Fruit fly (Drosophila melanogaster) whole organism, embryonic: Measurements from ENCODE around the gene Hsp67Ba.
A peak's percentile ranks its signal among the peaks of the same experiment; 100 is the strongest.

Experiments used
- Adf1 ChIP-seq: fragments of 200-800 bp; sonication (Bioruptor generic); IDR thresholded peaks from 2 replicates; pipeline ENCODE4 v1.3.6; 2022; ENCODE audit warnings: missing biosample characterization, missing genetic modification characterization
- BtbVII ChIP-seq: fragments of 200-800 bp; sonication (Bioruptor generic); optimal IDR thresholded peaks from 3 replicates; lab custom pipeline; 2017; ENCODE audit warnings: missing biosample characterization, mild to moderate bottlenecking, missing genetic modification characterization
- CG10366 ChIP-seq: fragments of 200-800 bp; sonication (Bioruptor generic); IDR thresholded peaks from 2 replicates; pipeline ENCODE4 v1.3.6; 2022; ENCODE audit warnings: missing biosample characterization, missing genetic modification characterization
- CG13424 ChIP-seq: fragments of 200-800 bp; sonication (Bioruptor generic); optimal IDR thresholded peaks from 2 replicates; lab custom pipeline; 2019; ENCODE audit warnings: missing biosample characterization, mild to moderate bottlenecking, missing genetic modification characterization, moderate library complexity
- CG15514 ChIP-seq: fragments of 200-800 bp; sonication (Bioruptor generic); optimal IDR thresholded peaks from 3 replicates; lab custom pipeline; 2017; ENCODE audit warnings: missing biosample characterization, missing genetic modification characterization, mild to moderate bottlenecking, moderate library complexity, missing genetic modification reagents
- CG16863 ChIP-seq: fragments of 200-800 bp; sonication (Bioruptor generic); optimal IDR thresholded peaks from 3 replicates; lab custom pipeline; 2016; ENCODE audit warnings: missing biosample characterization, missing genetic modification characterization
- CG17186 ChIP-seq: fragments of 200-800 bp; sonication (Bioruptor generic); optimal IDR thresholded peaks from 3 replicates; lab custom pipeline; 2017; ENCODE audit warnings: missing biosample characterization, missing genetic modification reagents, missing genetic modification characterization
- CG17385 ChIP-seq: fragments of 200-800 bp; sonication (Bioruptor generic); optimal IDR thresholded peaks from 3 replicates; lab custom pipeline; 2018; ENCODE audit warnings: missing biosample characterization, mild to moderate bottlenecking, missing genetic modification characterization
- CG2678 ChIP-seq: fragments of 200-800 bp; sonication (Bioruptor generic); optimal IDR thresholded peaks from 3 replicates; lab custom pipeline; 2019; ENCODE audit warnings: missing biosample characterization, mild to moderate bottlenecking, missing genetic modification characterization, moderate library complexity
- CG30403 ChIP-seq: fragments of 200-800 bp; sonication (Bioruptor generic); optimal IDR thresholded peaks from 3 replicates; lab custom pipeline; 2016; ENCODE audit warnings: missing biosample characterization, missing genetic modification characterization
- CG3163 ChIP-seq: fragments of 200-800 bp; sonication (Bioruptor generic); optimal IDR thresholded peaks from 3 replicates; lab custom pipeline; 2016; ENCODE audit warnings: missing biosample characterization, missing genetic modification characterization
- CG3838 ChIP-seq: fragments of 200-800 bp; sonication (Bioruptor generic); optimal IDR thresholded peaks from 3 replicates; lab custom pipeline; 2016; ENCODE audit warnings: missing biosample characterization, missing genetic modification characterization
- CG6254 ChIP-seq: fragments of 200-800 bp; sonication (Bioruptor generic); optimal IDR thresholded peaks from 3 replicates; lab custom pipeline; 2017; ENCODE audit warnings: mild to moderate bottlenecking, missing biosample characterization, missing genetic modification reagents, missing genetic modification characterization
- CG7745 ChIP-seq: fragments of 200-800 bp; sonication (Bioruptor generic); optimal IDR thresholded peaks from 2 replicates; lab custom pipeline; 2018; ENCODE audit warnings: missing biosample characterization, mild to moderate bottlenecking, missing genetic modification characterization, moderate library complexity
- D ChIP-seq, 2 experiments: fragments of 200-800 bp in 1 of 2; fragments of >200 bp in 1 of 2; sonication (Bioruptor generic) in 1 of 2; optimal IDR thresholded peaks; 2 replicates in 1 of 2; 3 replicates in 1 of 2; lab custom pipeline; 2017; ENCODE audit warnings: mild to moderate bottlenecking in 1 of 2, missing biosample characterization in 1 of 2, missing genetic modification characterization in 1 of 2, missing genetic modification reagents in 1 of 2
- H15 ChIP-seq: fragments of 200-800 bp; sonication (Bioruptor generic); IDR thresholded peaks from 3 replicates; pipeline ENCODE4 v1.3.6; 2022; ENCODE audit warnings: missing biosample characterization, missing genetic modification characterization
- HLHmδ ChIP-seq: fragments of 200-800 bp; sonication (Bioruptor generic); optimal IDR thresholded peaks from 2 replicates; lab custom pipeline; 2018; ENCODE audit warnings: missing biosample characterization, mild to moderate bottlenecking, missing genetic modification characterization, moderate library complexity
- Hey ChIP-seq: fragments of 200-800 bp; sonication (Bioruptor generic); optimal IDR thresholded peaks from 3 replicates; lab custom pipeline; 2018; ENCODE audit warnings: missing biosample characterization, mild to moderate bottlenecking, missing genetic modification characterization
- Lhr ChIP-seq: fragments of 200-800 bp; sonication (Bioruptor generic); optimal IDR thresholded peaks from 3 replicates; lab custom pipeline; 2017; ENCODE audit warnings: mild to moderate bottlenecking, missing biosample characterization, missing genetic modification reagents, missing genetic modification characterization
- NK7.1 ChIP-seq: fragments of 200-800 bp; sonication (Bioruptor generic); optimal IDR thresholded peaks from 3 replicates; lab custom pipeline; 2016; ENCODE audit warnings: missing biosample characterization, missing genetic modification characterization
- Six4 ChIP-seq: fragments of 200-800 bp; sonication (Bioruptor generic); optimal IDR thresholded peaks from 2 replicates; lab custom pipeline; 2016; ENCODE audit warnings: missing biosample characterization, missing genetic modification characterization
- Stat92E ChIP-seq, 3 experiments: fragments of >200 bp in 2 of 3; fragments of 200-800 bp in 1 of 3; sonication (Bioruptor generic) in 1 of 3; optimal IDR thresholded peaks; 2 replicates each; lab custom pipeline; 2017 to 2019; ENCODE audit warnings: missing biosample characterization in 3 of 3, missing genetic modification characterization in 3 of 3, mild to moderate bottlenecking in 1 of 3, moderate library complexity in 1 of 3
- Trl ChIP-seq, 3 experiments: fragments of >200 bp in 2 of 3; fragments of 200-800 bp in 1 of 3; sonication (Bioruptor generic) in 1 of 3; optimal IDR thresholded peaks; 2 replicates in 1 of 3; 3 replicates in 2 of 3; lab custom pipeline; 2016 to 2017; ENCODE audit warnings: missing biosample characterization in 1 of 3, missing genetic modification characterization in 1 of 3
- Xbp1 ChIP-seq: fragments of 200-800 bp; sonication (Bioruptor generic); optimal IDR thresholded peaks from 3 replicates; lab custom pipeline; 2016; ENCODE audit warnings: missing biosample characterization, mild to moderate bottlenecking, missing genetic modification characterization
- bbx ChIP-seq: fragments of 200-800 bp; sonication (Bioruptor generic); IDR thresholded peaks from 2 replicates; pipeline ENCODE4 v1.3.6; 2022; ENCODE audit warnings: missing biosample characterization, missing genetic modification characterization; ENCODE audit not compliant: partially characterized antibody
- br ChIP-seq: fragments of >200 bp; optimal IDR thresholded peaks from 2 replicates; lab custom pipeline; 2017
- chinmo ChIP-seq: fragments of 200-800 bp; sonication (Bioruptor generic); IDR thresholded peaks from 4 replicates; pipeline ENCODE4 v1.3.6; 2022; ENCODE audit warnings: missing biosample characterization, missing genetic modification characterization; ENCODE audit not compliant: partially characterized antibody
- crc ChIP-seq: fragments of 200-800 bp; sonication (Bioruptor generic); optimal IDR thresholded peaks from 2 replicates; lab custom pipeline; 2016; ENCODE audit warnings: missing biosample characterization, missing genetic modification characterization
- crol ChIP-seq: fragments of 200-800 bp; sonication (Bioruptor generic); IDR thresholded peaks from 2 replicates; pipeline ENCODE4 v1.3.6; 2022; ENCODE audit warnings: missing biosample characterization, missing genetic modification characterization
- cwo ChIP-seq: fragments of 200-800 bp; sonication (Bioruptor generic); optimal IDR thresholded peaks from 3 replicates; lab custom pipeline; 2017; ENCODE audit warnings: missing biosample characterization, missing genetic modification characterization, mild to moderate bottlenecking, moderate library complexity, missing genetic modification reagents
- da ChIP-seq: fragments of 200-800 bp; sonication (Bioruptor generic); optimal IDR thresholded peaks from 2 replicates; lab custom pipeline; 2016; ENCODE audit warnings: missing biosample characterization, missing genetic modification characterization
- fd3F ChIP-seq: fragments of 200-800 bp; sonication (Bioruptor generic); optimal IDR thresholded peaks from 2 replicates; lab custom pipeline; 2018; ENCODE audit warnings: missing biosample characterization, mild to moderate bottlenecking, missing genetic modification characterization, moderate library complexity
- grn ChIP-seq: fragments of 200-800 bp; sonication (Bioruptor generic); optimal IDR thresholded peaks from 3 replicates; lab custom pipeline; 2017; ENCODE audit warnings: missing biosample characterization, missing genetic modification characterization
- gro ChIP-seq: fragments of 200-800 bp; sonication (Bioruptor generic); optimal IDR thresholded peaks from 2 replicates; lab custom pipeline; 2016; ENCODE audit warnings: missing biosample characterization, missing genetic modification characterization
- insv ChIP-seq, 2 experiments: fragments of 200-800 bp; sonication (Bioruptor generic); optimal IDR thresholded peaks; 3 replicates each; lab custom pipeline; 2016 to 2018; ENCODE audit warnings: missing biosample characterization in 2 of 2, missing genetic modification characterization in 2 of 2
- lab ChIP-seq: fragments of 200-800 bp; sonication (Bioruptor generic); optimal IDR thresholded peaks from 3 replicates; lab custom pipeline; 2017; ENCODE audit warnings: missing biosample characterization, missing genetic modification characterization, mild to moderate bottlenecking, moderate library complexity, missing genetic modification reagents
- lola ChIP-seq, 3 experiments: fragments of >200 bp in 2 of 3; fragments of 200-800 bp in 1 of 3; sonication (Bioruptor generic) in 1 of 3; optimal IDR thresholded peaks; 2 replicates each; lab custom pipeline; 2017 to 2019; ENCODE audit warnings: missing biosample characterization in 3 of 3, missing genetic modification characterization in 3 of 3, mild to moderate bottlenecking in 1 of 3, moderate library complexity in 1 of 3
- mirr ChIP-seq: fragments of 200-800 bp; sonication (Bioruptor generic); optimal IDR thresholded peaks from 3 replicates; lab custom pipeline; 2018; ENCODE audit warnings: missing biosample characterization, mild to moderate bottlenecking, missing genetic modification characterization
- odd ChIP-seq: fragments of 200-800 bp; sonication (Bioruptor generic); optimal IDR thresholded peaks from 2 replicates; lab custom pipeline; 2017; ENCODE audit warnings: missing biosample characterization, mild to moderate bottlenecking, missing genetic modification characterization
- pita ChIP-seq: fragments of 200-800 bp; sonication (Bioruptor generic); optimal IDR thresholded peaks from 2 replicates; lab custom pipeline; 2017; ENCODE audit warnings: missing biosample characterization, mild to moderate bottlenecking, missing genetic modification characterization
- prd ChIP-seq, 3 experiments: fragments of >200 bp in 2 of 3; fragments of 200-800 bp in 1 of 3; sonication (Bioruptor generic) in 1 of 3; optimal IDR thresholded peaks in 2 of 3; IDR thresholded peaks in 1 of 3; 2 replicates in 2 of 3; 3 replicates in 1 of 3; pipeline versions ENCODE4 v1.3.6 to Lab custom; 2017 to 2022; ENCODE audit warnings: missing biosample characterization in 1 of 3, missing genetic modification characterization in 1 of 3
- rib ChIP-seq: fragments of 200-800 bp; sonication (Bioruptor generic); IDR thresholded peaks from 2 replicates; pipeline ENCODE4 v1.3.6; 2022; ENCODE audit warnings: missing biosample characterization, missing genetic modification characterization
- sisA ChIP-seq: fragments of 200-800 bp; sonication (Bioruptor generic); IDR thresholded peaks from 2 replicates; pipeline ENCODE4 v1.3.6; 2022; ENCODE audit warnings: missing biosample characterization, missing genetic modification characterization
- slbo ChIP-seq: fragments of 200-800 bp; sonication (Bioruptor generic); IDR thresholded peaks from 2 replicates; pipeline ENCODE4 v1.3.6; 2022; ENCODE audit warnings: missing biosample characterization, missing genetic modification characterization
- sqz ChIP-seq: fragments of 200-800 bp; sonication (Bioruptor generic); optimal IDR thresholded peaks from 3 replicates; lab custom pipeline; 2018; ENCODE audit warnings: missing biosample characterization, mild to moderate bottlenecking, missing genetic modification characterization
- vnd ChIP-seq: fragments of 200-800 bp; sonication (Bioruptor generic); IDR thresholded peaks from 3 replicates; pipeline ENCODE4 v1.3.6; 2022; ENCODE audit warnings: missing biosample characterization, missing genetic modification characterization; ENCODE audit not compliant: partially characterized antibody

The Hsp67Ba gene

DNA sequence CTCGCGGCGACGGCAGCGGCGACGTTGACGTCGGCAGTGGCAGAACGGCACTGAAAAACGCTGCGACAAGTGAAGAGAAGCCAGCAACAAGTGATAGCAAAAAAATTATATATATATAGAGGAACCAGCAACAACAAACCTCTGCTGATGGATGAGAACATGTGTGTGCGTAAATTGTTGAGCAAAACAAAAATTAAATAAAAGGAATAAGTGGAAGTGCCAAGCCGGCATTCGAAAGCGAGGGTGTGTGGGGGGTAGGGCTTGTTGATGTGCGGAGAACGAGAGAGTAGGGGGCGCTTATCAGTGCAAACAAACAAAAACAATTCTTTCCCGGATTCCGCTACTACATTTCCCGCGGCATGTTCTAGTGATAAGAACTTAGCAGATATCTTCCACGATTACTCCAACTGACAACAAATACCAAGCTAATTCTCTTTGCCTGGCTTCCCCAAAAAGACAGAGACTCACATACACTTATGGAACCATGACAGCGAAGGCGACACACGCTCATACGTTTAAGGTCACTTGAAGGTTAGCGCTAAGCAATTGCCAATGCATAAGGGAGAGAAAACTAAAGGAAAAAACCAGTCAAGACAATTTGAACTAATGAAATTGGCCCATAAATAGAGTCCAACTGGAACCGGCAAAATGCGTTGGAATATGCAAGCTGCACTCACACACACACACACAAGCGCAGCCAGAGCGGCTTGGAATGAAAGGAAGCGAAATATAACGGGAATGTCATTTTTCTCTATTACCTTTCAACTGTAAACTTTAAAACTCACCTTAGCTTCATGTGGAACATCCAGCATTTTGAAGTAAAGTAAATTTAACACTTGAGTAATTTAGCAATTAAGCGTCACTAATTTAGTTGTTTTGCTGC, 21.3 kb downstream of the Hsp67Ba start (continued):
- no peak for TF ChIP-seq BtbVII (GFP tag; lab: Kevin White, UChicago)
- no peak for TF ChIP-seq slbo (GFP tag; lab: Robert Waterston, UW)
- TF ChIP-seq sqz (GFP tag; lab: Kevin White, UChicago), result peak; percentile 6
- TF ChIP-seq rib (GFP tag; lab: Robert Waterston, UW), result 0 out of 2 replicates have a peak, but pooled peaks have one; percentile 28
- peak; percentile 72; the same call in 2 of the 4 replicates for TF ChIP-seq chinmo (GFP tag; lab: Robert Waterston, UW)
- no peak for TF ChIP-seq Stat92E (GFP tag; optimal IDR thresholded peaks at IDR 0.05; lab: Kevin White, UChicago)
- 0 out of 2 replicates have a peak, but pooled peaks have one; percentile 19 for TF ChIP-seq bbx (GFP tag; lab: Robert Waterston, UW)
- no peak for TF ChIP-seq CG16863
- no peak for TF ChIP-seq CG3838 (GFP tag; lab: Kevin White, UChicago)
- TF ChIP-seq CG10366, result no peak
- no peak for TF ChIP-seq CG7745 (tag; lab: Kevin White, UChicago)
- peak; percentile 21 for TF ChIP-seq cwo (GFP tag; lab: Kevin White, UChicago)
- no peak for TF ChIP-seq odd (GFP tag; lab: Kevin White, UChicago)
- TF ChIP-seq Adf1 (GFP tag; lab: Robert Waterston, UW), result peak; percentile 92
- TF ChIP-seq crc, result no peak
- TF ChIP-seq CG3163 (GFP tag; lab: Kevin White, UChicago), result no peak
- TF ChIP-seq CG15514 (GFP tag; lab: Kevin White, UChicago), result no peak
- peak in 1 of 2 experiments; percentile 25 for TF ChIP-seq Trl (optimal IDR thresholded peaks at IDR 0.05; lab: Kevin White, UChicago)
- no peak for TF ChIP-seq Trl (GFP tag; optimal IDR thresholded peaks at IDR 0.05; lab: Kevin White, UChicago)
- no peak for TF ChIP-seq CG2678
- peak; percentile 33 for TF ChIP-seq grn (GFP tag; lab: Kevin White, UChicago)
- TF ChIP-seq H15 (GFP tag; lab: Robert Waterston, UW), result no peak
- TF ChIP-seq pita (GFP tag; lab: Kevin White, UChicago), result no peak
- TF ChIP-seq lab (GFP tag; lab: Kevin White, UChicago), result peak; percentile 12
- TF ChIP-seq CG13424 (tag; lab: Kevin White, UChicago), result no peak
- peak in 1 of 2 experiments; percentile 88 for TF ChIP-seq insv (GFP tag; optimal IDR thresholded peaks at IDR 0.05; lab: Kevin White, UChicago)
- no peak for TF ChIP-seq CG17186 (GFP tag; lab: Kevin White, UChicago)
- no peak for TF ChIP-seq da
- no peak for TF ChIP-seq br
- no peak for TF ChIP-seq fd3F
- no peak for TF ChIP-seq HLHmδ
- TF ChIP-seq Xbp1, result no peak
- TF ChIP-seq mirr, result peak; percentile 26
- peak; percentile 93 for TF ChIP-seq crol (GFP tag; lab: Robert Waterston, UW)
- TF ChIP-seq CG17385, result no peak
- TF ChIP-seq Six4, result no peak
- peak; percentile 74 for TF ChIP-seq Hey (tag; lab: Kevin White, UChicago)
- TF ChIP-seq NK7.1 (GFP tag; lab: Kevin White, UChicago), result no peak
- TF ChIP-seq CG6254, result peak; percentile 3
- TF ChIP-seq D (optimal IDR thresholded peaks at IDR 0.05; lab: Kevin White, UChicago), result no peak
- TF ChIP-seq D (GFP tag; optimal IDR thresholded peaks at IDR 0.05; lab: Kevin White, UChicago), result no peak
- TF ChIP-seq sisA (GFP tag; lab: Robert Waterston, UW), result no peak
- no peak for TF ChIP-seq Lhr (GFP tag; lab: Kevin White, UChicago)
- TF ChIP-seq gro (GFP tag; lab: Kevin White, UChicago), result no peak
- TF ChIP-seq vnd, result no peak
- TF ChIP-seq lola (GFP tag; optimal IDR thresholded peaks at IDR 0.05; lab: Kevin White, UChicago), result no peak
- no peak for TF ChIP-seq prd (optimal IDR thresholded peaks at IDR 0.05; lab: Kevin White, UChicago)
- no peak for TF ChIP-seq prd (GFP tag; IDR thresholded peaks at IDR 0.05; lab: Robert Waterston, UW)
- TF ChIP-seq CG30403, result no peak
